Worm (Caenorhabditis elegans) whole organism, dauer: ENCODE results near the gene nucb-1.

Experiments
- unc-62 ChIP-seq: sonication (generic microtip); optimal IDR thresholded peaks from 2 replicates; lab custom pipeline; 2017; ENCODE audit warnings: missing biosample characterization, missing genetic modification reagents, missing genetic modification characterization

The nucb-1 gene

ce11 chrX:10219184-10219705 lies 21.7 kb downstream of the nucb-1 start:
- TF ChIP-seq unc-62 (GFP tag; lab: Kevin White, UChicago), result no peak

DNA sequence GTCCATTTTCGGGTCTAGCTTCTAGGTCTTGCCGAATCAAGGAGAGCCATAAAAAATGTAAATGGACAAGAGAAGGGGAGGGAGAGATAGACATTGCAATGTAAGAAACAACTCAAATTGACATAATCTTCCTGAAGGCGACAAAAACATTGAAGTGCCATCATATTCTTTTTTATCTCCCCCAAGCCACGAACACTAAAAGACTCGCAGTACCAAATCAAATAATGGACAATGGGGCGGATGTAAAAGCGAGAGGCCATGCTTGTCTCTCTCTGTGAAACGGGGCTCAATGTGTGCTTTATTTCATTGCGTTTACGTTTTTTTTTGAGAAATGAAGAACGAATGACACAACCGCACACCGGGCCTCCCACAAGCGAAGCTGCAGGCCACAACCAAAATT lies 28.3 kb downstream of the nucb-1 start:
- TF ChIP-seq unc-62 (GFP tag; lab: Kevin White, UChicago), result no peak

DNA sequence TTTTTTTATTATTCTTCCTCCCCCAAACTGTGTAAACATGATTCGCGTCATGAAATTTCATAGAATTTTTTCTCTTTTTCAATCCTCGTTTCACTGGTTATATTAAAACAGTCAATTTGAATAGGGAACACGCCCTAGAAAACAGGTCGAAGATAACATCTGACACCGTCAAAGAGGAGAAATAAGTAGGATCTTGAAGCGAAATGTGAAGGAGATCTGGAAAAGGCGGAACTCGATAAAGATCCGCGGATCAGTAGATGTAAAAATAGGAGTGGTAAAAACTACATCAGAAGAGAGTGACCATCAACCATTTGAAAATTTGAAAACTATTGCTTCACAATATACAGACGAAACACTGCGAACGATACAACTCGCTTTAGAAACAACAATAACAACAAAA lies 29.7 kb downstream of the nucb-1 start:
- no peak for TF ChIP-seq unc-62 (GFP tag; lab: Kevin White, UChicago)

DNA sequence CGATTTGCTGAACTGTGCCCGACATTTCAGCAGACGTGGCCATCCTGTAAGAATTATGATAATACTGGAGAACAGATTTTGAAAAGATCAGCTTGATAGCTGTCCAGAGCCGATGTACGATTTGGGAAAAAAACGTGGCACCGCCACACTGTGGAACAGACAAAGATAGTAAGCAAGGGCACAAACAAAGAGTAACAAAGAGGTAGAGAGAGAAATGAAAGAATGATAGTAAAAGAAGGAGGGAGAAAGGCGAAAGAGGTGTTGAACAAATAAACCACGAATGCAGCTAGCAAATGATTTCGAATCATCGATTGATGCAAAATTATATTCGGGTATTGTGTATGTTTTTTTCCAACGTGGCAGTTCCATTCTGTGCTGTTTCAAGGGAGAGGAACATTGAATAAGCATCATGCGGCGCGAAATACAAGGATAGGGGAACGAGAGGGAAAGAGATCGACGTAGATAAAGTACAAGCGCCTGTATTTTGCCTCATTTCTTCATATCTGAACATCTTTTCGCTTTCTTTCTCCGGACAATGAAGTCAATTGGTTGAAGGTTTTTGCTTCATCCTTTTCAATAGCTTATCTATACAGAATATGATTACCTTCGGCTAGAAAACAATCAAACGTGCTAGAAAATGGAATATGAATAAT lies 30.7 kb downstream of the nucb-1 start, which contains the start of gene C14H10.3:
C14H10.3 (minus strand) TSS at position 44 of the 653 bp plus-strand sequence.
- no peak for TF ChIP-seq unc-62 (GFP tag; lab: Kevin White, UChicago)

ce11 chrX:10230872-10231271 lies 33.4 kb downstream of the nucb-1 start:
- no peak for TF ChIP-seq unc-62 (GFP tag; lab: Kevin White, UChicago)

ce11 chrX:10232395-10232794 lies 34.9 kb downstream of the nucb-1 start:
- no peak for TF ChIP-seq unc-62 (GFP tag; lab: Kevin White, UChicago)

DNA sequence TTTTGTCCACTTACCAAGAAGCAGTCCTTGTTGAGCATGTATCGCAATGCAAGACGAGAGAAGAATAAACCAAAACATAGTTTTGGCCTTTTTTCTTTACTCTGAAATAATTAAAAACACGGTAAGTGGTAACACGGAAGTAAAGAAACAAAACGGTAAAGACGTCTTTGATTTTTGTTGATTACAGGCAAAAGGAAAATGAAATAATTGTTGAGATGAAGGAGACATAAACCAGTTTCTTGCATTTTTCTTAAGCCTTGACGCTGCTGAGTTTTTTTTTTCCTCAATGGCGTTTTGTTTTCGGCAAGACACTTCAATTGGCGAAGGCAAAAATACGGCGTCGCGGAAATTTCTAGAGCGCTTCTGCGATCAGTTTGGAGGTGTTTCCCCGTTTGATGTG lies 39.3 kb downstream of the nucb-1 start, which contains the start of gene zipt-13:
zipt-13 (minus strand) TSS at position 101 of the 400 bp plus-strand sequence.
- no peak for TF ChIP-seq unc-62 (GFP tag; lab: Kevin White, UChicago)

DNA sequence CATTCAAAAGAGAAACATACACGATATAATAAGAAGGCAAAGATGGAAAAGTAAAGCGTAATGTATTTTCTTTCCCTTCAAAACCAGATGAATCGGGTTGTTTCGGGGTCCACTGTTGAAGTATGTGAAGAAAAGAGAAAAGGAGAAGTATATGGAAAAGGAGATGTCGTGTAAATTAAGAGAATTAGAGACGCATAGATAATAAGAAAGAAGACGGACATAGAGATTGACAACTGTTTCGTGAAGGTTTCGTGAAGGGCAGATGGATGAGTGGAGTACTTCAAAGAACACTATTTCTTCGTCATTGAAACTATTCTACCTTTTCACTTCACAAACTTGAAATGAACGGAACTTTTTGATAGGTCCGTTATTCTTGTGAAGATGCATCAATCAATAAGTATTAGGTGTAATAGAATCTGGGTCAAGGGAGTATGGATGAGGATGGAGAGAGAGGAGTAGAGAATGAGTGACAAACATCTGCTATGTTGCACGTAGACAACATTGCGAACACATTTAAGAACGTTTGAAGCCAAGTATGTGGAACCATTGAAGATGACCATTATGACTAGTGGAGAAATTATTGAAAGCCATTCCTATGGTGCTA lies 40.7 kb downstream of the nucb-1 start:
- no peak for TF ChIP-seq unc-62 (GFP tag; lab: Kevin White, UChicago)

ce11 chrX:10240939-10241338 lies 43.4 kb downstream of the nucb-1 start, which contains the start of gene str-74:
TSS of gene str-74 (minus strand) at chrX:10241039.
- no peak for TF ChIP-seq unc-62 (GFP tag; lab: Kevin White, UChicago)

DNA sequence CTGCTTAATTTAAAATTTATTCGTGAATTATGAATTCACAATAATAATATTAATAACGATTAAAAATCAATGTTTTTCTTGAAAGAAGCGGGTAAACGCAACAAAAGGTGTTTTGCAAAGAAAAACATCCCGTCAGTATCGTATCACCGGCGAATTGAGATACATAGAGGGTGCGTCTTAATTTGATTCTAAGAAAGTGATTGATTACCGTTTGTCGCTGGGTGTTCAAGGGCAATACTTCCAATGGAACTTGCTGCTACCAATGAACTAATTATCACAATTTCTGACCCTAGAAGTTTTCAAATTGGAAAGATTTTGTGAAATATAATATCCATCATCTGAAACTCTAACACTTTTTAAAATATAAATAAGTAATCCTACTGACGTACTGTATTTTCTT lies 48.1 kb downstream of the nucb-1 start:
- no peak for TF ChIP-seq unc-62 (GFP tag; lab: Kevin White, UChicago)

- no peak for TF ChIP-seq unc-62 (GFP tag; lab: Kevin White, UChicago)
These were observed 52.2 kb downstream of the nucb-1 start for ce11 chrX:10249685-10250084.
